Worm (Caenorhabditis elegans) whole organism, L3 larva: Measurements from ENCODE around the gene F11E6.10.

ENCODE experiments used
- daf-12 ChIP-seq: fragments of 150-350 bp; optimal IDR thresholded peaks from 2 replicates; lab custom pipeline; 2014; ENCODE audit warnings: missing biosample characterization, missing genetic modification reagents, missing genetic modification characterization
- nhr-11 ChIP-seq: fragments of 150-350 bp; optimal IDR thresholded peaks from 2 replicates; lab custom pipeline; 2014; ENCODE audit warnings: missing biosample characterization, missing genetic modification characterization
- pqm-1 ChIP-seq: fragments of 150-350 bp; optimal IDR thresholded peaks from 2 replicates; lab custom pipeline; 2017; ENCODE audit warnings: missing biosample characterization, missing genetic modification characterization, inconsistent platforms
- unc-39 ChIP-seq: sonication (generic microtip); optimal IDR thresholded peaks from 4 replicates; lab custom pipeline; 2017; ENCODE audit warnings: missing biosample characterization, missing genetic modification characterization
- unc-62 ChIP-seq: fragments of 150-350 bp; sonication (generic microtip); optimal IDR thresholded peaks from 4 replicates; lab custom pipeline; 2014; ENCODE audit warnings: missing biosample characterization, missing genetic modification reagents, missing genetic modification characterization
- ztf-11 ChIP-seq: fragments of 150-350 bp; optimal IDR thresholded peaks from 2 replicates; lab custom pipeline; 2014; ENCODE audit warnings: missing biosample characterization, missing genetic modification characterization
- ztf-4 ChIP-seq: fragments of 150-350 bp; optimal IDR thresholded peaks from 2 replicates; lab custom pipeline; 2014; ENCODE audit warnings: missing biosample characterization, missing genetic modification characterization

DNA sequence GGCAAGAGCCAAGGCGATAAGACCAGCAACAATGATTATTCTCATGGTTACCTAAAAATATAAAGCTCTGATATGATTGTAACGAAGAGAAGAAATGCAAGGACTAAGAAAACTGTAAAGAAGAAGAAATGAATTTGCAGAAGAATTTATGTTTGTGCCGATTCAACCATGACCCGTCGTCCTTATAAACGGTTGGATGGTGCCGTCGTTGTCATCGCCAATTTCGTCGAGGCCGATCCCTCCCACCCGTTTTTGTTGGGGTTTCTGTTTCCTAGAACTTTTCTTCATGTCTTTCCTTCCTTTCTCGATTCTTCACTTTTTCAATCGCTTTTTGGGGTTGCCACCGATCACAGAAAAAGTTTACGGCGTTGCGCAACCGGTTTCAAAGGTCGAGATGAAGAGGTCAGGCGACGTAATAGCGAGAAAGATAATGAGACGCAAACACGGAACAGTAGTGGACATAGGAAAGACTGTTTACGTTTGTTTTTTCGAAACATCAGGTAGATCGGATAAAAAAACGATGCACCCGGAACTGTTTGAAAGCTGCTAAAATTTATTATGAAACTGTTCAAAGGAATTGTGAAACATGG is 9.0 kb upstream of the F11E6.10 start, which contains the start of gene epic-1:
- TF ChIP-seq unc-39 (tag; lab: Kevin White, UChicago), result no peak
- TF ChIP-seq pqm-1, result no peak
- TF ChIP-seq ztf-11 (tag; lab: Kevin White, UChicago), result no peak
- TF ChIP-seq daf-12 (tag; lab: Kevin White, UChicago), result no peak
- TF ChIP-seq ztf-4 (tag; lab: Kevin White, UChicago), result no peak
- no peak for TF ChIP-seq unc-62 (GFP tag; lab: Kevin White, UChicago)
- no peak for TF ChIP-seq nhr-11
